Fruit fly (Drosophila melanogaster) whole organism, prepupa: Measurements from ENCODE around the gene mTerf3.

Experiments
- Blimp-1 ChIP-seq: fragments of 200-800 bp; sonication (Bioruptor generic); optimal IDR thresholded peaks from 3 replicates; lab custom pipeline; 2017; ENCODE audit warnings: missing biosample characterization, missing genetic modification characterization, mild to moderate bottlenecking, moderate library complexity, missing genetic modification reagents
- CG10631 ChIP-seq: fragments of 200-800 bp; sonication (Bioruptor generic); optimal IDR thresholded peaks from 2 replicates; lab custom pipeline; 2016; ENCODE audit warnings: missing biosample characterization, missing genetic modification characterization
- CG11294 ChIP-seq: fragments of 200-800 bp; sonication (Bioruptor generic); IDR thresholded peaks from 2 replicates; pipeline ENCODE4 v1.3.6; 2022; ENCODE audit warnings: missing biosample characterization, missing genetic modification characterization
- CG11762 ChIP-seq: fragments of 200-800 bp; sonication (Bioruptor generic); optimal IDR thresholded peaks from 3 replicates; lab custom pipeline; 2016; ENCODE audit warnings: missing biosample characterization, missing genetic modification characterization; ENCODE audit not compliant: insufficient read depth
- CG11902 ChIP-seq: fragments of 200-800 bp; sonication (Bioruptor generic); optimal IDR thresholded peaks from 3 replicates; lab custom pipeline; 2016; ENCODE audit warnings: missing biosample characterization, missing genetic modification characterization
- CG15336 ChIP-seq: fragments of 200-800 bp; sonication (Bioruptor generic); IDR thresholded peaks from 2 replicates; pipeline ENCODE4 v1.3.6; 2022; ENCODE audit warnings: missing biosample characterization, missing genetic modification characterization
- CG1621 ChIP-seq: fragments of 200-800 bp; sonication (Bioruptor generic); optimal IDR thresholded peaks from 3 replicates; lab custom pipeline; 2018; ENCODE audit warnings: missing biosample characterization, mild to moderate bottlenecking, missing genetic modification characterization
- CG16779 ChIP-seq: fragments of 200-800 bp; sonication (Bioruptor generic); optimal IDR thresholded peaks from 3 replicates; lab custom pipeline; 2017; ENCODE audit warnings: missing biosample characterization, mild to moderate bottlenecking, missing genetic modification characterization
- CG3032 ChIP-seq: fragments of 200-800 bp; optimal IDR thresholded peaks from 2 replicates; lab custom pipeline; 2019; ENCODE audit warnings: missing biosample characterization, mild to moderate bottlenecking, missing genetic modification characterization, moderate library complexity
- CG31627 ChIP-seq: fragments of 200-800 bp; sonication (Bioruptor generic); optimal IDR thresholded peaks from 3 replicates; lab custom pipeline; 2016; ENCODE audit warnings: missing biosample characterization, missing genetic modification characterization
- CG32006 ChIP-seq: fragments of 200-800 bp; sonication (Bioruptor generic); optimal IDR thresholded peaks from 3 replicates; lab custom pipeline; 2017; ENCODE audit warnings: missing biosample characterization, mild to moderate bottlenecking, missing genetic modification characterization
- CG34406 ChIP-seq: fragments of 200-800 bp; sonication (Bioruptor generic); optimal IDR thresholded peaks from 3 replicates; lab custom pipeline; 2016; ENCODE audit warnings: missing biosample characterization, missing genetic modification characterization
- CG3919 ChIP-seq: fragments of 200-800 bp; sonication (Bioruptor generic); optimal IDR thresholded peaks from 3 replicates; lab custom pipeline; 2016; ENCODE audit warnings: missing biosample characterization, missing genetic modification characterization
- CG4318 ChIP-seq: fragments of 200-800 bp; sonication (Bioruptor generic); optimal IDR thresholded peaks from 3 replicates; lab custom pipeline; 2017; ENCODE audit warnings: missing biosample characterization, mild to moderate bottlenecking, missing genetic modification characterization
- CG6163 ChIP-seq: fragments of 200-800 bp; sonication (Bioruptor generic); IDR thresholded peaks from 3 replicates; pipeline ENCODE4 v1.3.6; 2022; ENCODE audit warnings: missing biosample characterization, missing genetic modification characterization
- CG6276 ChIP-seq: fragments of 200-800 bp; sonication (Bioruptor generic); optimal IDR thresholded peaks from 2 replicates; lab custom pipeline; 2017; ENCODE audit warnings: missing biosample characterization, mild to moderate bottlenecking, missing genetic modification characterization
- CG6808 ChIP-seq: fragments of 200-800 bp; sonication (Bioruptor generic); optimal IDR thresholded peaks from 3 replicates; lab custom pipeline; 2017; ENCODE audit warnings: missing biosample characterization, missing genetic modification characterization, mild to moderate bottlenecking, moderate library complexity, missing genetic modification reagents
- CG6854 ChIP-seq: fragments of 200-800 bp; sonication (Bioruptor generic); optimal IDR thresholded peaks from 2 replicates; lab custom pipeline; 2017; ENCODE audit warnings: missing biosample characterization, mild to moderate bottlenecking, missing genetic modification characterization
- CG7368 ChIP-seq: fragments of 200-800 bp; sonication (Bioruptor generic); optimal IDR thresholded peaks from 3 replicates; lab custom pipeline; 2016; ENCODE audit warnings: missing biosample characterization, missing genetic modification characterization
- CG8319 ChIP-seq: fragments of 200-800 bp; sonication (Bioruptor generic); optimal IDR thresholded peaks from 3 replicates; lab custom pipeline; 2016; ENCODE audit warnings: missing biosample characterization, missing genetic modification characterization
- CG9139 ChIP-seq: fragments of 200-800 bp; sonication (Bioruptor generic); optimal IDR thresholded peaks from 3 replicates; lab custom pipeline; 2017; ENCODE audit warnings: missing biosample characterization, mild to moderate bottlenecking, missing genetic modification characterization
- Eip75B ChIP-seq: fragments of 200-800 bp; sonication (Bioruptor generic); optimal IDR thresholded peaks from 3 replicates; lab custom pipeline; 2016; ENCODE audit warnings: missing biosample characterization, missing genetic modification characterization
- Eip93F ChIP-seq: fragments of 200-800 bp; sonication (Bioruptor generic); optimal IDR thresholded peaks from 2 replicates; lab custom pipeline; 2016; ENCODE audit warnings: missing biosample characterization, mild to moderate bottlenecking, missing genetic modification characterization
- Ets21C ChIP-seq: fragments of 200-800 bp; sonication (Bioruptor generic); optimal IDR thresholded peaks from 3 replicates; lab custom pipeline; 2016; ENCODE audit warnings: missing biosample characterization, missing genetic modification characterization
- Ets96B ChIP-seq: fragments of 200-800 bp; optimal IDR thresholded peaks from 2 replicates; lab custom pipeline; 2019; ENCODE audit warnings: missing biosample characterization, mild to moderate bottlenecking, missing genetic modification characterization, moderate library complexity
- Gug ChIP-seq: fragments of 200-800 bp; sonication (Bioruptor generic); IDR thresholded peaks from 2 replicates; pipeline ENCODE4 v1.3.6; 2022; ENCODE audit warnings: missing biosample characterization, missing genetic modification characterization
- Hr38 ChIP-seq: sonication (Bioruptor generic); optimal IDR thresholded peaks from 2 replicates; lab custom pipeline; 2016; ENCODE audit warnings: missing biosample characterization, missing genetic modification characterization
- Lpt ChIP-seq: fragments of 200-800 bp; sonication (Bioruptor generic); optimal IDR thresholded peaks from 3 replicates; lab custom pipeline; 2016; ENCODE audit warnings: missing biosample characterization, missing genetic modification characterization
- Smox ChIP-seq: fragments of 200-800 bp; sonication (Bioruptor generic); optimal IDR thresholded peaks from 3 replicates; lab custom pipeline; 2016; ENCODE audit warnings: missing biosample characterization, missing genetic modification characterization
- Sox102F ChIP-seq: fragments of 200-800 bp; sonication (Bioruptor generic); optimal IDR thresholded peaks from 2 replicates; lab custom pipeline; 2016; ENCODE audit warnings: missing biosample characterization, mild to moderate bottlenecking, missing genetic modification characterization
- Sox14 ChIP-seq: fragments of 200-800 bp; sonication (Bioruptor generic); optimal IDR thresholded peaks from 3 replicates; lab custom pipeline; 2016; ENCODE audit warnings: missing biosample characterization, missing genetic modification characterization
- achi ChIP-seq: fragments of 200-800 bp; sonication (Bioruptor generic); optimal IDR thresholded peaks from 3 replicates; lab custom pipeline; 2016; ENCODE audit warnings: missing biosample characterization, missing genetic modification characterization
- acj6 ChIP-seq: fragments of 200-800 bp; sonication (Bioruptor generic); optimal IDR thresholded peaks from 3 replicates; lab custom pipeline; 2016; ENCODE audit warnings: missing biosample characterization, missing genetic modification characterization
- cyc ChIP-seq: fragments of 200-800 bp; sonication (Bioruptor generic); optimal IDR thresholded peaks from 3 replicates; lab custom pipeline; 2016; ENCODE audit warnings: missing biosample characterization, missing genetic modification characterization
- dac ChIP-seq: fragments of 200-800 bp; sonication (Bioruptor generic); optimal IDR thresholded peaks from 2 replicates; lab custom pipeline; 2017; ENCODE audit warnings: missing biosample characterization, mild to moderate bottlenecking, missing genetic modification characterization
- dsx ChIP-seq: fragments of 200-800 bp; optimal IDR thresholded peaks from 3 replicates; lab custom pipeline; 2019; ENCODE audit warnings: missing biosample characterization, mild to moderate bottlenecking, missing genetic modification characterization, moderate library complexity; ENCODE audit not compliant: poor library complexity, severe bottlenecking
- esn ChIP-seq: fragments of 200-800 bp; sonication (Bioruptor generic); optimal IDR thresholded peaks from 2 replicates; lab custom pipeline; 2016; ENCODE audit warnings: missing biosample characterization, mild to moderate bottlenecking, missing genetic modification characterization, moderate library complexity
- fd59A ChIP-seq: fragments of 200-800 bp; sonication (Bioruptor generic); optimal IDR thresholded peaks from 2 replicates; lab custom pipeline; 2017; ENCODE audit warnings: missing biosample characterization, mild to moderate bottlenecking, missing genetic modification characterization, missing genetic modification reagents
- fd85E ChIP-seq: fragments of 200-800 bp; sonication (Bioruptor generic); optimal IDR thresholded peaks from 3 replicates; lab custom pipeline; 2016; ENCODE audit warnings: missing biosample characterization, missing genetic modification characterization
- lz ChIP-seq: fragments of 200-800 bp; sonication (Bioruptor generic); optimal IDR thresholded peaks from 3 replicates; lab custom pipeline; 2016; ENCODE audit warnings: missing biosample characterization, missing genetic modification characterization
- pdm3 ChIP-seq: fragments of 200-800 bp; sonication (Bioruptor generic); optimal IDR thresholded peaks from 3 replicates; lab custom pipeline; 2016; ENCODE audit warnings: missing biosample characterization, missing genetic modification characterization
- salr ChIP-seq, 2 experiments: fragments of 200-800 bp; sonication (Bioruptor generic); optimal IDR thresholded peaks; 3 replicates each; lab custom pipeline; 2016 to 2018; ENCODE audit warnings: missing biosample characterization in 2 of 2, missing genetic modification characterization in 2 of 2, mild to moderate bottlenecking in 1 of 2
- spab ChIP-seq: fragments of 200-800 bp; sonication (Bioruptor generic); optimal IDR thresholded peaks from 2 replicates; lab custom pipeline; 2017; ENCODE audit warnings: missing biosample characterization, mild to moderate bottlenecking, missing genetic modification characterization, missing genetic modification reagents
- ss ChIP-seq, 2 experiments: fragments of 200-800 bp; sonication (Bioruptor generic); optimal IDR thresholded peaks; 2 replicates in 1 of 2; 3 replicates in 1 of 2; lab custom pipeline; 2017 to 2018; ENCODE audit warnings: mild to moderate bottlenecking in 2 of 2, missing biosample characterization in 2 of 2, missing genetic modification characterization in 2 of 2, moderate library complexity in 1 of 2
- svp ChIP-seq: fragments of 200-800 bp; sonication (Bioruptor generic); peaks from one replicate; lab custom pipeline; 2016; ENCODE audit warnings: missing biosample characterization, missing genetic modification characterization
- topi ChIP-seq: fragments of 200-800 bp; sonication (Bioruptor generic); optimal IDR thresholded peaks from 3 replicates; lab custom pipeline; 2016; ENCODE audit warnings: missing biosample characterization, missing genetic modification characterization

mTerf3 gene

DNA sequence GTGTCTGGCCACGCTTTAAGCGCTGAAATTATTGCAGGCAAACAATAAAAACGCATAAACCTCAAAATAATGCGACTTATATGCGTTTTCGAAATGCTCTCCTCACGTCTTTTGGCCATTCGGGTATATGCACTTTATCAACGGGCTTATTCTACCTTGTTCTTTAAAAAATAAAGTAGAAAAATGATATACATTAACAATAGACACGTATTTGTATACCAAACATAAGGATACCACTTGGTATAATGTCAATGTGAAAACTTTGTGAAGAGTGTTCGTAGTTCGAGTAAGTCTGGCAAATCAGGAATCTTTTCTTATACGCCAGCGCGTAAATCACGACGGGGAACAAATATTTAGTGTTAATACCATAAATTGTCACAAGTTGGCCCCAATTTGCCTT is 35.8 kb upstream of the mTerf3 start (continued):
- TF ChIP-seq fd85E (no peak), cyc (peak; percentile 87), CG16779 (no peak), CG6276 (no peak), ss (GFP tag; optimal IDR thresholded peaks at IDR 0.05; lab: Kevin White, UChicago) (peak; percentile 54 to 74), Ets96B (tag; lab: Kevin White, UChicago) (peak; percentile 81), CG10631 (GFP tag; lab: Kevin White, UChicago) (peak; percentile 59), CG1621 (peak; percentile 70), salr (GFP tag; optimal IDR thresholded peaks at IDR 0.05; lab: Kevin White, UChicago) (peak; percentile 29 to 57), CG7368 (GFP tag; lab: Kevin White, UChicago) (peak; percentile 63), svp (peak; percentile 92), spab (peak; percentile 59), CG8319 (GFP tag; lab: Kevin White, UChicago) (peak; percentile 73), Gug (GFP tag; lab: Robert Waterston, UW) (no peak), Sox102F (GFP tag; lab: Kevin White, UChicago) (peak; percentile 90), Smox (GFP tag; lab: Kevin White, UChicago) (peak; percentile 84), CG6854 (GFP tag; lab: Kevin White, UChicago) (peak; percentile 49), topi (peak; percentile 90), esn (peak; percentile 89), fd59A (GFP tag; lab: Kevin White, UChicago) (peak; percentile 67), CG6808 (GFP tag; lab: Kevin White, UChicago) (peak; percentile 57), acj6 (peak; percentile 79), CG11762 (GFP tag; lab: Kevin White, UChicago) (peak; percentile 56), CG11902 (GFP tag; lab: Kevin White, UChicago) (peak; percentile 77)
- TF ChIP-seq, all 60 proteins: peak for 49

DNA sequence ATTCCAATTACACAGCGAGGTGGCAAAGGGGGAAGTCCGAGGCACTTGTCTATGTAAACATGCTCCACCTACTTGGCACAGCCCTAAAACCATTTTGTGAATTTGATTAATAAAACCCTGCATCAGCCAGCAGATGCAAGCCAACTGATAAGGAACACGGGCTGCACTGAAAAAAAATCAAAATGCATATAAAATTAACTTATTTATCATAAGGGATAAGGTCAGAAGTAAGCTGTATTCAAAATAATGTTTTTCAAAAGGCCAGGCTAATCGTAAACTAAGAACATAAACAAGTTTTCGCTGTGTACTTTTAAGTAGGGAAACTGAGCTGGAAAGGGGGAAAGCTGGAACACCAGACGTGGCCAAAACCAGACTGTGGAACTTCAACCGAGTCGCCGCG is 31.3 kb upstream of the mTerf3 start:
- peak; percentile 52 for TF ChIP-seq Smox (GFP tag; lab: Kevin White, UChicago)
- TF ChIP-seq CG4318, result peak; percentile 43
- TF ChIP-seq Blimp-1 (GFP tag; lab: Kevin White, UChicago), result no peak
- peak; percentile 28; the same call in 1 of the 2 replicates for TF ChIP-seq Gug (GFP tag; lab: Robert Waterston, UW)
- peak; percentile 39 for TF ChIP-seq fd59A (GFP tag; lab: Kevin White, UChicago)
- TF ChIP-seq CG10631 (GFP tag; lab: Kevin White, UChicago), result peak; percentile 65
- peak; percentile 72 for TF ChIP-seq pdm3
- peak; percentile 84 for TF ChIP-seq svp
- TF ChIP-seq CG6854 (GFP tag; lab: Kevin White, UChicago), result no peak
- TF ChIP-seq CG8319 (GFP tag; lab: Kevin White, UChicago), result no peak
- TF ChIP-seq CG31627 (GFP tag; lab: Kevin White, UChicago), result peak; percentile 57
- peak; percentile 67 for TF ChIP-seq esn
- TF ChIP-seq Sox14, result peak; percentile 74
- peak; percentile 31 to 71 for TF ChIP-seq salr (GFP tag; optimal IDR thresholded peaks at IDR 0.05; lab: Kevin White, UChicago)
- TF ChIP-seq CG3919 (GFP tag; lab: Kevin White, UChicago), result peak; percentile 77
- peak; percentile 70 for TF ChIP-seq CG32006 (GFP tag; lab: Kevin White, UChicago)
- TF ChIP-seq CG6276, result peak; percentile 27
- no peak for TF ChIP-seq Hr38 (GFP tag; lab: Kevin White, UChicago)
- no peak for TF ChIP-seq CG11294 (GFP tag; lab: Robert Waterston, UW)
- TF ChIP-seq CG6163, result peak; percentile 70
- peak; percentile 69 for TF ChIP-seq CG3032 (tag; lab: Kevin White, UChicago)
- TF ChIP-seq CG11762 (GFP tag; lab: Kevin White, UChicago), result no peak
- TF ChIP-seq acj6, result peak; percentile 69
- TF ChIP-seq Ets96B (tag; lab: Kevin White, UChicago), result peak; percentile 69
- TF ChIP-seq achi (GFP tag; lab: Kevin White, UChicago), result peak; percentile 66
- peak; percentile 52 for TF ChIP-seq Lpt (GFP tag; lab: Kevin White, UChicago)
- TF ChIP-seq Ets21C (GFP tag; lab: Kevin White, UChicago), result peak; percentile 38
- TF ChIP-seq cyc, result peak; percentile 69
- peak; percentile 20 for TF ChIP-seq dac (GFP tag; lab: Kevin White, UChicago)
- peak; percentile 51 for TF ChIP-seq CG34406 (GFP tag; lab: Kevin White, UChicago)
- no peak for TF ChIP-seq fd85E
- peak; percentile 73 for TF ChIP-seq Eip75B (GFP tag; lab: Kevin White, UChicago)
- TF ChIP-seq dsx (GFP tag; lab: Kevin White, UChicago), result peak; percentile 58
- peak; percentile 64 for TF ChIP-seq CG6808 (GFP tag; lab: Kevin White, UChicago)
- TF ChIP-seq CG7368 (GFP tag; lab: Kevin White, UChicago), result peak; percentile 31
- peak; percentile 27 for TF ChIP-seq CG9139 (GFP tag; lab: Kevin White, UChicago)
- TF ChIP-seq CG11902 (GFP tag; lab: Kevin White, UChicago), result peak; percentile 20
- TF ChIP-seq Eip93F (GFP tag; lab: Kevin White, UChicago), result no peak
- TF ChIP-seq ss (GFP tag; optimal IDR thresholded peaks at IDR 0.05; lab: Kevin White, UChicago), result peak; percentile 15 to 39
- TF ChIP-seq CG1621, result peak; percentile 51
- TF ChIP-seq CG15336 (GFP tag; lab: Robert Waterston, UW), result peak; percentile 49; the same call in 1 of the 2 replicates
- TF ChIP-seq lz (GFP tag; lab: Kevin White, UChicago), result peak; percentile 52
